Fruit fly (Drosophila melanogaster) whole organism, embryonic: ENCODE results near the gene CG17839.

ENCODE experiments used
- CG10147 ChIP-seq: fragments of 200-800 bp; sonication (Bioruptor generic); optimal IDR thresholded peaks from 2 replicates; lab custom pipeline; 2019; ENCODE audit warnings: missing biosample characterization, mild to moderate bottlenecking, missing genetic modification characterization, moderate library complexity
- CG12104 ChIP-seq: fragments of 200-800 bp; sonication (Bioruptor generic); optimal IDR thresholded peaks from 3 replicates; lab custom pipeline; 2016; ENCODE audit warnings: missing biosample characterization, missing genetic modification characterization
- CG12236 ChIP-seq: fragments of 200-800 bp; sonication (Bioruptor generic); optimal IDR thresholded peaks from 2 replicates; lab custom pipeline; 2016; ENCODE audit warnings: missing biosample characterization, missing genetic modification characterization
- CG12391 ChIP-seq: fragments of 200-800 bp; sonication (Bioruptor generic); optimal IDR thresholded peaks from 3 replicates; lab custom pipeline; 2018; ENCODE audit warnings: missing biosample characterization, mild to moderate bottlenecking, missing genetic modification characterization, moderate library complexity
- CG12744 ChIP-seq: fragments of 200-800 bp; sonication (Bioruptor generic); optimal IDR thresholded peaks from 2 replicates; lab custom pipeline; 2016; ENCODE audit warnings: missing biosample characterization, missing genetic modification characterization
- CG13296 ChIP-seq: fragments of 200-800 bp; sonication (Bioruptor generic); optimal IDR thresholded peaks from 3 replicates; lab custom pipeline; 2018; ENCODE audit warnings: missing biosample characterization, mild to moderate bottlenecking, missing genetic modification characterization
- CG15601 ChIP-seq: fragments of 200-800 bp; sonication (Bioruptor generic); optimal IDR thresholded peaks from 3 replicates; lab custom pipeline; 2019; ENCODE audit warnings: missing biosample characterization, mild to moderate bottlenecking, missing genetic modification characterization, moderate library complexity
- CG1603 ChIP-seq: fragments of 200-800 bp; sonication (Bioruptor generic); optimal IDR thresholded peaks from 2 replicates; lab custom pipeline; 2019; ENCODE audit warnings: missing biosample characterization, mild to moderate bottlenecking, missing genetic modification characterization, moderate library complexity
- CG1647 ChIP-seq: fragments of 200-800 bp; sonication (Bioruptor generic); optimal IDR thresholded peaks from 3 replicates; lab custom pipeline; 2016; ENCODE audit warnings: missing biosample characterization, missing genetic modification characterization
- CG2202 ChIP-seq: fragments of 200-800 bp; sonication (Bioruptor generic); optimal IDR thresholded peaks from 2 replicates; lab custom pipeline; 2018; ENCODE audit warnings: missing biosample characterization, mild to moderate bottlenecking, missing genetic modification characterization
- CG2889 ChIP-seq: fragments of 200-800 bp; sonication (Bioruptor generic); IDR thresholded peaks from 3 replicates; pipeline ENCODE4 v1.3.6; 2022; ENCODE audit warnings: missing biosample characterization, missing genetic modification characterization
- CG3838 ChIP-seq: fragments of 200-800 bp; sonication (Bioruptor generic); optimal IDR thresholded peaks from 3 replicates; lab custom pipeline; 2016; ENCODE audit warnings: missing biosample characterization, missing genetic modification characterization
- CG6813 ChIP-seq: fragments of 200-800 bp; sonication (Bioruptor generic); optimal IDR thresholded peaks from 2 replicates; lab custom pipeline; 2017; ENCODE audit warnings: missing biosample characterization, missing genetic modification characterization, mild to moderate bottlenecking, moderate library complexity, missing genetic modification reagents
- CG7839 ChIP-seq: fragments of 200-800 bp; sonication (Bioruptor generic); optimal IDR thresholded peaks from 3 replicates; lab custom pipeline; 2018; ENCODE audit warnings: missing biosample characterization, mild to moderate bottlenecking, missing genetic modification characterization, moderate library complexity
- CG7928 ChIP-seq: fragments of 200-800 bp; sonication (Bioruptor generic); optimal IDR thresholded peaks from 2 replicates; lab custom pipeline; 2017; ENCODE audit warnings: missing biosample characterization, mild to moderate bottlenecking, missing genetic modification characterization
- CG8089 ChIP-seq: fragments of 200-800 bp; sonication (Bioruptor generic); optimal IDR thresholded peaks from 3 replicates; lab custom pipeline; 2016; ENCODE audit warnings: missing biosample characterization, missing genetic modification characterization
- CG8290 ChIP-seq, 3 experiments: fragments of 200-800 bp; sonication (Bioruptor generic); optimal IDR thresholded peaks; 2 replicates each; lab custom pipeline; 2016 to 2019; ENCODE audit warnings: missing biosample characterization in 3 of 3, missing genetic modification characterization in 3 of 3, mild to moderate bottlenecking in 2 of 3, moderate library complexity in 1 of 3
- CG8478 ChIP-seq: fragments of >200 bp; optimal IDR thresholded peaks from 2 replicates; lab custom pipeline; 2018
- CkIIα-i1 ChIP-seq: fragments of 200-800 bp; sonication (Bioruptor generic); IDR thresholded peaks from 2 replicates; pipeline ENCODE4 v1.3.6; 2022; ENCODE audit warnings: missing biosample characterization, missing genetic modification characterization
- Dek ChIP-seq: fragments of 200-800 bp; sonication (Bioruptor generic); optimal IDR thresholded peaks from 3 replicates; lab custom pipeline; 2019; ENCODE audit warnings: missing biosample characterization, mild to moderate bottlenecking, missing genetic modification characterization, moderate library complexity
- Dip3 ChIP-seq: fragments of 200-800 bp; sonication (Bioruptor generic); optimal IDR thresholded peaks from 3 replicates; lab custom pipeline; 2016; ENCODE audit warnings: missing biosample characterization, missing genetic modification characterization
- Fer1 ChIP-seq: fragments of 200-800 bp; sonication (Bioruptor generic); optimal IDR thresholded peaks from 2 replicates; lab custom pipeline; 2017; ENCODE audit warnings: missing biosample characterization, mild to moderate bottlenecking, missing genetic modification characterization
- HLH4C ChIP-seq: fragments of 200-800 bp; sonication (Bioruptor generic); IDR thresholded peaks from 3 replicates; pipeline ENCODE4 v1.3.6; 2022; ENCODE audit warnings: missing biosample characterization, missing genetic modification characterization; ENCODE audit not compliant: partially characterized antibody
- Lpt ChIP-seq: fragments of >200 bp; optimal IDR thresholded peaks from 2 replicates; lab custom pipeline; 2018; ENCODE audit warnings: missing biosample characterization, missing genetic modification characterization
- NFAT ChIP-seq: fragments of 200-800 bp; sonication (Bioruptor generic); IDR thresholded peaks from 2 replicates; pipeline ENCODE4 v1.3.6; 2022; ENCODE audit warnings: missing biosample characterization, missing genetic modification characterization
- Pdp1 ChIP-seq, 2 experiments: fragments of 200-800 bp; sonication (Bioruptor generic); optimal IDR thresholded peaks; 3 replicates each; lab custom pipeline; 2016; ENCODE audit warnings: missing biosample characterization in 2 of 2, missing genetic modification characterization in 2 of 2, mild to moderate bottlenecking in 1 of 2, moderate library complexity in 1 of 2
- Ravus ChIP-seq: fragments of 200-800 bp; sonication (Bioruptor generic); IDR thresholded peaks from 2 replicates; pipeline ENCODE4 v1.3.6; 2022; ENCODE audit warnings: missing biosample characterization, missing genetic modification characterization
- Sox100B ChIP-seq: fragments of 200-800 bp; sonication (Bioruptor generic); optimal IDR thresholded peaks from 3 replicates; lab custom pipeline; 2018; ENCODE audit warnings: missing biosample characterization, mild to moderate bottlenecking, missing genetic modification characterization
- YL-1 ChIP-seq: fragments of 200-800 bp; sonication (Bioruptor generic); optimal IDR thresholded peaks from 3 replicates; lab custom pipeline; 2017; ENCODE audit warnings: missing biosample characterization, mild to moderate bottlenecking, missing genetic modification characterization
- ato ChIP-seq: fragments of 200-800 bp; sonication (Bioruptor generic); IDR thresholded peaks from 2 replicates; pipeline ENCODE4 v1.3.6; 2022; ENCODE audit warnings: missing biosample characterization, missing genetic modification characterization; ENCODE audit not compliant: partially characterized antibody
- bsh ChIP-seq, 2 experiments: fragments of 200-800 bp; sonication (Bioruptor generic); optimal IDR thresholded peaks; 2 replicates each; lab custom pipeline; 2017 to 2018; ENCODE audit warnings: mild to moderate bottlenecking in 2 of 2, missing biosample characterization in 2 of 2, missing genetic modification characterization in 2 of 2, moderate library complexity in 1 of 2
- chn ChIP-seq: fragments of 200-800 bp; sonication (Bioruptor generic); optimal IDR thresholded peaks from 2 replicates; lab custom pipeline; 2016; ENCODE audit warnings: missing biosample characterization, missing genetic modification characterization
- danr ChIP-seq: fragments of 200-800 bp; sonication (Bioruptor generic); IDR thresholded peaks from 2 replicates; pipeline ENCODE4 v1.3.6; 2022; ENCODE audit warnings: missing biosample characterization, missing genetic modification characterization
- disco-r ChIP-seq: fragments of 200-800 bp; sonication (Bioruptor generic); optimal IDR thresholded peaks from 2 replicates; lab custom pipeline; 2016; ENCODE audit warnings: missing biosample characterization, missing genetic modification characterization
- eve ChIP-seq, 2 experiments: fragments of >200 bp; optimal IDR thresholded peaks; 2 replicates each; lab custom pipeline; 2017; ENCODE audit warnings: missing biosample characterization in 2 of 2, missing genetic modification characterization in 2 of 2
- exex ChIP-seq: fragments of 200-800 bp; sonication (Bioruptor generic); optimal IDR thresholded peaks from 4 replicates; lab custom pipeline; 2018; ENCODE audit warnings: missing biosample characterization, mild to moderate bottlenecking, missing genetic modification characterization, moderate library complexity
- fd96Cb ChIP-seq: fragments of 200-800 bp; sonication (Bioruptor generic); optimal IDR thresholded peaks from 2 replicates; lab custom pipeline; 2018; ENCODE audit warnings: missing biosample characterization, mild to moderate bottlenecking, missing genetic modification characterization, moderate library complexity
- grau ChIP-seq: fragments of 200-800 bp; optimal IDR thresholded peaks from 3 replicates; lab custom pipeline; 2019; ENCODE audit warnings: missing biosample characterization, mild to moderate bottlenecking, missing genetic modification characterization, moderate library complexity
- gsb-n ChIP-seq: fragments of 200-800 bp; sonication (Bioruptor generic); optimal IDR thresholded peaks from 3 replicates; lab custom pipeline; 2018; ENCODE audit warnings: missing biosample characterization, mild to moderate bottlenecking, missing genetic modification characterization
- nau ChIP-seq: fragments of 200-800 bp; sonication (Bioruptor generic); optimal IDR thresholded peaks from 3 replicates; lab custom pipeline; 2017; ENCODE audit warnings: missing biosample characterization, mild to moderate bottlenecking, missing genetic modification characterization, missing genetic modification reagents
- nom ChIP-seq: fragments of 200-800 bp; sonication (Bioruptor generic); optimal IDR thresholded peaks from 2 replicates; lab custom pipeline; 2017; ENCODE audit warnings: missing biosample characterization, missing genetic modification characterization, mild to moderate bottlenecking, moderate library complexity, missing genetic modification reagents
- org-1 ChIP-seq: fragments of 200-800 bp; sonication (Bioruptor generic); optimal IDR thresholded peaks from 2 replicates; lab custom pipeline; 2017; ENCODE audit warnings: missing biosample characterization, missing genetic modification characterization
- pum ChIP-seq: fragments of 200-800 bp; sonication (Bioruptor generic); optimal IDR thresholded peaks from 2 replicates; lab custom pipeline; 2016; ENCODE audit warnings: missing biosample characterization, missing genetic modification characterization
- ro ChIP-seq: fragments of 200-800 bp; sonication (Bioruptor generic); IDR thresholded peaks from 2 replicates; pipeline ENCODE4 v1.3.6; 2022; ENCODE audit warnings: missing biosample characterization, missing genetic modification characterization
- scrt ChIP-seq: fragments of 200-800 bp; sonication (Bioruptor generic); optimal IDR thresholded peaks from 2 replicates; lab custom pipeline; 2018; ENCODE audit warnings: missing biosample characterization, mild to moderate bottlenecking, missing genetic modification characterization, moderate library complexity
- slbo ChIP-seq: fragments of 200-800 bp; sonication (Bioruptor generic); IDR thresholded peaks from 2 replicates; pipeline ENCODE4 v1.3.6; 2022; ENCODE audit warnings: missing biosample characterization, missing genetic modification characterization
- sug ChIP-seq: fragments of 200-800 bp; optimal IDR thresholded peaks from 2 replicates; lab custom pipeline; 2019; ENCODE audit warnings: missing biosample characterization, mild to moderate bottlenecking, missing genetic modification characterization, moderate library complexity
- wor ChIP-seq: fragments of 200-800 bp; sonication (Bioruptor generic); IDR thresholded peaks from 2 replicates; pipeline ENCODE4 v1.3.6; 2022; ENCODE audit warnings: missing biosample characterization, missing genetic modification characterization

The CG17839 gene

dm6 chr3L:14761837-14762785 is 42.8 kb upstream of the CG17839 start, which contains the start of the genes Tsen34 and Mgat4a (continued):
- TF ChIP-seq fd96Cb (no peak), wor (GFP tag; lab: Robert Waterston, UW) (no peak), CG1647 (GFP tag; lab: Kevin White, UChicago) (peak; percentile 57), Sox100B (GFP tag; lab: Kevin White, UChicago) (no peak), CG3838 (no peak), grau (no peak), CG13296 (peak; percentile 82), sug (tag; lab: Kevin White, UChicago) (no peak), CG6813 (GFP tag; lab: Kevin White, UChicago) (peak; percentile 35), Dip3 (GFP tag; lab: Kevin White, UChicago) (peak; percentile 3), danr (GFP tag; lab: Robert Waterston, UW) (no peak), chn (no peak), slbo (GFP tag; lab: Robert Waterston, UW) (peak; percentile 59), CG12104 (GFP tag; lab: Kevin White, UChicago) (peak; percentile 33), CG8089 (GFP tag; lab: Kevin White, UChicago) (peak; percentile 3), org-1 (GFP tag; lab: Kevin White, UChicago) (peak; percentile 46), CG7839 (tag; lab: Kevin White, UChicago) (no peak), CG8478 (lab: Kevin White, UChicago) (no peak), Fer1 (peak; percentile 69), exex (tag; lab: Kevin White, UChicago) (no peak), eve (GFP tag; optimal IDR thresholded peaks at IDR 0.05; lab: Kevin White, UChicago) (no peak), CG1603 (tag; lab: Kevin White, UChicago) (no peak), CG12744 (GFP tag; lab: Kevin White, UChicago) (peak; percentile 52), ato (GFP tag; lab: Robert Waterston, UW) (0 out of 2 replicates have a peak, but pooled peaks have one; percentile 55), nau (GFP tag; lab: Kevin White, UChicago) (no peak), CkIIα-i1 (GFP tag; lab: Robert Waterston, UW) (no peak), NFAT (GFP tag; lab: Robert Waterston, UW) (peak; percentile 65), gsb-n (tag; lab: Kevin White, UChicago) (no peak), CG15601 (no peak), Lpt (no peak), ro (GFP tag; lab: Robert Waterston, UW) (no peak), CG12236 (GFP tag; lab: Kevin White, UChicago) (no peak), bsh (GFP tag; optimal IDR thresholded peaks at IDR 0.05; lab: Kevin White, UChicago) (no peak), CG10147 (no peak), CG7928 (GFP tag; lab: Kevin White, UChicago) (peak; percentile 27), pum (GFP tag; lab: Kevin White, UChicago) (peak; percentile 2), disco-r (peak; percentile 5), CG2202 (tag; lab: Kevin White, UChicago) (no peak), YL-1 (GFP tag; lab: Kevin White, UChicago) (peak; percentile 61), Dek (tag; lab: Kevin White, UChicago) (peak; percentile 2), Pdp1 (GFP tag; optimal IDR thresholded peaks at IDR 0.05; lab: Kevin White, UChicago) (peak; percentile 9 to 65), CG8290 (GFP tag; optimal IDR thresholded peaks at IDR 0.05; lab: Kevin White, UChicago) (no peak), CG8290 (tag; optimal IDR thresholded peaks at IDR 0.05; lab: Kevin White, UChicago) (peak in 1 of 2 experiments; percentile 59), scrt (GFP tag; lab: Kevin White, UChicago) (peak; percentile 90), HLH4C (GFP tag; lab: Robert Waterston, UW) (peak; percentile 68), CG12391 (tag; lab: Kevin White, UChicago) (no peak), Ravus (no peak), nom (GFP tag; lab: Kevin White, UChicago) (no peak), CG2889 (GFP tag; lab: Robert Waterston, UW) (0 out of 3 replicates have a peak, but pooled peaks have one; percentile 30)
